Fruit fly (Drosophila melanogaster) S2 (cell line): ENCODE data around the gene CG11227.

ENCODE experiments used
- CG8478 ChIP-seq: fragments of >200 bp; optimal IDR thresholded peaks from 2 replicates; lab custom pipeline; 2018
- CTCF ChIP-seq, 2 experiments: fragments of >200 bp; optimal IDR thresholded peaks; 2 replicates each; lab custom pipeline; 2018

Gene CG11227

DNA sequence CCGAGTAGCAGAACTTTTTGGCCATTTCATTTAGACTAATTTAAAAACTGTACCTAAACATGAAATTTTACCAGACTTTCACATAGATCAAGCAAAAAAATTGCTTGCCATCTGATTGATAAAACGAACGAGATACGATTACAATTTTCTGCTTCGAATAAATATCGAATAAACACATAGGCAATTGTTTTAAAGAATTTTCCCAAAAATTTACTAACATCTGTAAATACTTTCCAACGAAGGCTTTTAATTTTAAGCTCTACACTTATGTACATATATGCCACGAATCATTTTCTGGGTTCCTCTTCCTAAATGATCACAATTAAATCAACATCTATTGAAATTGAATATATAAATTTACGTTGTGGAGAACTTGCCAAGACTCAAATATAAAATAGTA, at the start of gene CG11227:
Gene CG11227, minus strand, starts transcription at position 101 of the 400 bp plus-strand sequence.
- TF ChIP-seq CG8478 (lab: Kevin White, UChicago) (no peak), CTCF (optimal IDR thresholded peaks at IDR 0.05; lab: Kevin White, UChicago) (no peak)

DNA sequence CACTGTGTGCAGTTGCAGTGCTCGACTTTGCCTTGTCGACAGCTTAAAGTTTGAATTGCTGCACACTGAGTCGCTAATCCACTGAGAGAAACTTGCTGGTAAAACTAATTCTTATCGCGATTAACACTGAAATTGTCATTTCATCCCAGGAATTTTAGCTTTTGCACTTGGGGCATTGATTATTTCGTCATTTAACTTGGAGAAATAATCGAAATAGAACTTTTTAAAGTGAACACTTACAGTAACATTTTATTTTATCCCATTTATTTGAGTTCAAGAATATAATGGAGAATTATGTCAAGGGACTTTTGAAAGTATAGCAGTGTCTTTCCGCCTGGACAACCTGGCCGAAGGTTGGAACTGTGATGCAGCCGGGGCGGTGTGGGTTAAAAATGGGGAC, 44.6 kb upstream of the CG11227 start, which contains the start of gene CG44426:
Gene CG44426, plus strand, starts transcription at position 301 of the 400 bp plus-strand sequence.
- TF ChIP-seq CTCF (optimal IDR thresholded peaks at IDR 0.05; lab: Kevin White, UChicago) (no peak), CG8478 (lab: Kevin White, UChicago) (no peak)

DNA sequence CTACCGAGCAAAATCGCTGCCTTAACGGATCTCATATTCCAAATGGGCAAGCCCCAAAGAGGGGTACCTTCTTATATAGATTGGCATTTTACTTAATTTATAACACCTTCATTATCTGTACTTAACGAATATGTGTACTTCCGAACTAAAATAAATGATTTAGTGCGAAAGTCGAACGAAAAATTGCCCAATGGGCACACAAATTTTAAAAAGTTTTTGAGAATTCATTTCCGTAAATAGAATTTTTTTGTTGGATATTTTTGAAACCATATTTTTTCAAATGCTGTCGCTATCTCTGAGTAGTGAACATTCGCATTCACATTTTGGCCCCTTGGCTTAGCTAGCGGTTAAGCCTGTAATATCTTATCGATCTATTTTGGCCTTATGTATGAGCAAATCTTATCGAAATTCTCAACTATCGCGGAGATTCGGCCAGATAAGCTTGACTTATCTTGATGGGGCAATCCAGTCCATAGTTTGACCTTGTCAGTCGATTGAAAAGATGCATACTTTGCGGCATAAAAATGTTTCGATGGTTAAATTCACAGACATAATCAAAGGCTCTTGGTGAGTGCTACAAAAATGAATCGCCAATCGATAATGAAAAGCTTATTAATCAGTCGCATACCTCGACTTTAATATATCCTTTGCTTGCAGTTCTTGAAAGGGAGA, 32.1 kb upstream of the CG11227 start, which contains the start of gene CG1304:
Gene CG1304, minus strand, starts transcription at position 51 of the 672 bp plus-strand sequence.
- TF ChIP-seq CTCF (optimal IDR thresholded peaks at IDR 0.05; lab: Kevin White, UChicago) (no peak), CG8478 (lab: Kevin White, UChicago) (no peak)

DNA sequence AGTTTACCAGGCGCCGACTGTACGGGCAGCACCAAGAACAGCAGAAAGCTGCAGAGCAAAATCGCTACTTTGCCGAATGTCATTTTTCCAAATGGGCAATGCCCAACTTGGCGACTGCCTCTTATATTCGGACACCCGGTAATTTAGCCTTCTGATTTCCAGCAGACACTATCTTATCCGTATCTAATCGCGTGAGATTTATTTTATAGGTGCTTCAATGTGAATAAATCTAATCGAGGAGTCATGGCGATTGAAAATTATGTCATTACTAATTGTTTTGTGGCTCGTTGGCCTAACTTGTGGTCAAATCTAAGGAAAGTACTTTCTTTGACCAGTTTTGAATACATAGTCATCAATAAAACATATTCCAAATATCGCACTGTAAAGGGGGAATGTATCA, 30.0 kb upstream of the CG11227 start, which contains the start of gene Ser6:
Gene Ser6, minus strand, starts transcription at position 101 of the 400 bp plus-strand sequence.
- TF ChIP-seq CTCF (optimal IDR thresholded peaks at IDR 0.05; lab: Kevin White, UChicago) (no peak), CG8478 (lab: Kevin White, UChicago) (no peak)

DNA sequence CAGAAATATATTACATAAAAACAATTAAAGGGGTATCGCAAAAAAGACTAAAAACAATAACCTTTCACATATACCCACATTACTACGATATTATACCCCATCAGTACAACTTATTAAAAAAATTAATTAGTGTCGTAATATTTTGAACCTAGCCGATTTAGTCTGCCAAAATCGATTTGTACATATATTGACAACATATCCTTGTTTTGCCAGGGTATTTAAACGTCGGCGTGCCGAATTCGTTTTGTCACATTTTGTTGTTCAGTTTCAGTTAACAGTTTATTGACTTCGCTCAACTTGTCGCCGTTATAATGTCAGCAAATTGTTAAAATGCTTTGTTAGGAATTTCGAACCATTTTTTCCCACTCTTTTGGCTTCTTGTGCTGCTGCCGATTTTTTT, 14.9 kb upstream of the CG11227 start:
- TF ChIP-seq CG8478 (lab: Kevin White, UChicago): no peak
- TF ChIP-seq CTCF (optimal IDR thresholded peaks at IDR 0.05; lab: Kevin White, UChicago): no peak

DNA sequence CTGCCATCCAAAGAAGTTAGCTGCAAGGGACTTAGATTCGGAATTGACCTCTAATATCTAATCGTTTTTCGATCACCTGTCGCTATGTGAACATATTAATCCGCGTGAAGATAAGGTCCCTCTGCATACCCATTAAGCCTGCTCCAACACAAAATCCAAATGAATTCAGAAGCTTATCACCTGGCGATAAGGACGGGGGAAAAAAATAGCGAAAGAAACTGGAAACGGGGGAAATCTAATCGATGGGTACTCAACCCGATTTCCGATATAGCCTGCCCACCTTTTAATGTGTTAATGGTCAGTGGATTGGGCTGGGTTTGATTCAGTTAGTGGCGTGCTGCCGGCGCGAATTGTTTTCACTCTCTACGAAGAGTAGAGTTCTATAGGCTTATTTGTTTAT, 1.2 kb upstream of the CG11227 start, which contains the start of gene Npc1b:
Gene Npc1b, plus strand, starts transcription at position 340 of the 400 bp plus-strand sequence.
- no peak for TF ChIP-seq CG8478 (lab: Kevin White, UChicago)
- TF ChIP-seq CTCF (optimal IDR thresholded peaks at IDR 0.05; lab: Kevin White, UChicago): no peak

DNA sequence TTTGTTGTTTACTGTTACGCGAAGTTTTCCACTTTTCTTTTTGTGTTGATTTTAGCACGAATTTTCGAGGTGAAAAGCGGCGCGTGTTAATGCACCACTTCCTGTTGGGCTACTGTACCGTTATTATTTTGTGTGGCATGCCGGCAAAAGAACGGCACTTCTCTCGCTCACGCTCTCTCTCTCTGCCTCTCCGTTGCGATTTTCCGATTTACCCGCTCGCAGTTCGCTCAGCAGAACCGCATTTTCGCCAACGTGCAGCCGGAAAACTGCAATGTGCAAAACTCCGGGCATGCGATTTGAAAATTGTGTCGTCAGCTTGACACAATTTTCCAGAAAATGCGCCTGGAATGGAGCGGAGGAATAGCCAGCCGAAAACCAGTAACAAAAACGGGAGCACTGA, 6.4 kb downstream of the CG11227 start, which contains the start of gene shakB:
Gene shakB, minus strand, starts transcription at position 101 of the 400 bp plus-strand sequence.
- TF ChIP-seq CTCF (optimal IDR thresholded peaks at IDR 0.05; lab: Kevin White, UChicago): no peak
- TF ChIP-seq CG8478 (lab: Kevin White, UChicago): no peak

DNA sequence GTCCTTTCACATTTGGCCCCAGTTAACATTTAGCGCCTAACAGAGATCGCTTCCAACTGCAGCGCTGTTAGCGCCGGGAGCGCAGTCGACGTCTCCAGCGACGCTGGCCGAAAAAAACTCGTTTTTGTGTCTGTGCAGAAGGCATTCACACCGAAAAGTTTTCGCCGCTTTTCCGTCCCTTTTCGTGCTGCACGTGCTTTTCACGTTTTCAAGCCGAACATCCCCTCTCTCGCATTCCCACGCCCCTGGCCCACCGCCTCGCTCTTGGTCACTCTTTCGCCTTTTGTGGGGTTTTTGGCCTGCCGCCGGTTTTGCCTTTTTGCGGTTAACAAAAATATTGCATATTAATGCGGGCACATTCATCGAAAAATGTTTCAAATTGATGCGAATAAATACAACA, 7.5 kb downstream of the CG11227 start:
- TF ChIP-seq CTCF (optimal IDR thresholded peaks at IDR 0.05; lab: Kevin White, UChicago) (no peak), CG8478 (lab: Kevin White, UChicago) (no peak)

DNA sequence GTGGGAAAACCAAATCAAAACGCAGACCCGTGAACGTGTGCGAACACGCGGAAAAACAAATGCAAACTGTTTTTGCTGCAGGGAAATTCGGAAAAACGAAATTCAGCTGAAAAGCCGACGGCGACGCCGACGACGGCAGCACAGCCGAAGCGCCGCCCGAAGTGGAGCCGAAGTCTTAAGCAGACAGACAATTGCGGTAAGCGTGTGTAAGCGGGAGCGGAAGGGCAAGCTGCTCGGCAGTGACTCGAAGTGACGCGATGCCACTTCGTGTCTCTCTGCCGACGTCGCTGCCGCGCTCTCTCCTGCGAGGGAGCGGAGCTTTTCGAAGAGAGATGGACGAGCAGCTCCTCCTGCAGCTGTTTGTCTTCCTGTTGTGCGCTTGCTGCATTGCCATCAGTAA, 8.4 kb downstream of the CG11227 start:
- TF ChIP-seq CTCF (optimal IDR thresholded peaks at IDR 0.05; lab: Kevin White, UChicago) (no peak), CG8478 (lab: Kevin White, UChicago) (no peak)

DNA sequence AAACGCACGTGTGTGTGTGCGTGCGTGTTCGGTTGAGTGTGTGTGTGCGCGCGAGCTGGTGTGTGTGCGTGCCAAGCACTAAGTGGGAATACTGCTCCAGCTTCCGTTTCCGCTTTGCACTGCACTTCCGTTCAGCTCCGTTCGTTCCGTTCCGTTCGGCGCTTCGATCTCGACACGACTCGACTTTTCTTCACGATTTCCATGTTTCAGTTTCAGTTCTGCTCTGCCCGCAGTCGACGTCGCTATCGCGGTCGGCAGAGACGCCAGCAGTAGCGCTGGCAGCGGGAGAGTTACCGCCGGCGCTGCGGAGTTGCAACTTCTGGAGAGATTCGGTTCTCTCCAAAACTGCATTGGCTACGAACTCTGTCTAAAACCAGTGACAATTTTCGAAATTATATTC, 9.6 kb downstream of the CG11227 start:
- TF ChIP-seq CTCF (optimal IDR thresholded peaks at IDR 0.05; lab: Kevin White, UChicago): no peak
- no peak for TF ChIP-seq CG8478 (lab: Kevin White, UChicago)

DNA sequence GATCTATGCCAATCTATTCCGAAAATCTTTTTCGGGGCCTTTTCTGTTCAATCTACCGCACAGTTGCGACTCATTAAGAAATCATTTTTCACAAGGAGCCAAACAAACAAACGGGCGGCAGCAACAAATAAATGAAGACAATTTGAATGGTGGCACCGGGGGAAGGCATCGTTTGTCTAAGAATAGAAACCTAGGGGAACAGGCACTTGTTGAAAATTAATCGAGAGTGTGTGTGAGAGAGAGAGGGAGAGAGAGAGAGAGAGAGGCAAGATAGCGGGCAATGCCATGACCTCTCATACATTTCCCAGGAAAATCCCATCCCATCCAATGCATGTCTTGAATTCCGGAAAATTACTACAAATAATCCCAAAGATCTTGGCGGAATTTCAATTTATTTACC, 16.9 kb downstream of the CG11227 start:
- TF ChIP-seq CG8478 (lab: Kevin White, UChicago): no peak
- no peak for TF ChIP-seq CTCF (optimal IDR thresholded peaks at IDR 0.05; lab: Kevin White, UChicago)

DNA sequence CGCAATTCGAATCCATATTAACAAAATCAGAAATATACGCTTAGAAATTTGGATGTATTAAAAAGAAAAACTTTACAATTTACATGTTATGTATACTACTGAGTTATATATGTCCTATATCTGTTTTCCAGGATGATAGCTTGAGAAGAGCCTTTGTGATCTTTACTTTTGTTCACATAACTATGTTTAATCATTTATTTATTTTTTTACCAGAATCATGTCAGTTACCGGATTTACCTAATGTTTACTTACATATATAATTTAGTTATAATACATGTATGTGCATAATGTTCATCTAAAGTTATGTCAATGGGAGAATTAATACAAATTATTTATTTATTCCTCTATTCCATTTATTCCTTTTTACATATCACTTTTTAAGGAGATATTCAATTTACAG, 50.8 kb downstream of the CG11227 start, which contains the start of gene I-3:
Gene I-3, minus strand, starts transcription at position 101 of the 400 bp plus-strand sequence.
- TF ChIP-seq CTCF (optimal IDR thresholded peaks at IDR 0.05; lab: Kevin White, UChicago) (no peak), CG8478 (lab: Kevin White, UChicago) (no peak)
